Fruit fly (Drosophila melanogaster) whole organism, adult: ENCODE measurements around the gene TTLL1A.

Experiments used
- CG12768 ChIP-seq: fragments of 200-800 bp; sonication (Bioruptor generic); optimal IDR thresholded peaks from 2 replicates; lab custom pipeline; 2017; ENCODE audit warnings: missing biosample characterization, missing genetic modification characterization, mild to moderate bottlenecking, moderate library complexity, missing genetic modification reagents
- Hr96 ChIP-seq: fragments of 200-800 bp; sonication (Bioruptor generic); optimal IDR thresholded peaks from 2 replicates; lab custom pipeline; 2016; ENCODE audit warnings: missing biosample characterization, missing genetic modification characterization
- cnc ChIP-seq, 2 experiments: fragments of >200 bp; optimal IDR thresholded peaks; 2 replicates each; lab custom pipeline; 2017

DNA sequence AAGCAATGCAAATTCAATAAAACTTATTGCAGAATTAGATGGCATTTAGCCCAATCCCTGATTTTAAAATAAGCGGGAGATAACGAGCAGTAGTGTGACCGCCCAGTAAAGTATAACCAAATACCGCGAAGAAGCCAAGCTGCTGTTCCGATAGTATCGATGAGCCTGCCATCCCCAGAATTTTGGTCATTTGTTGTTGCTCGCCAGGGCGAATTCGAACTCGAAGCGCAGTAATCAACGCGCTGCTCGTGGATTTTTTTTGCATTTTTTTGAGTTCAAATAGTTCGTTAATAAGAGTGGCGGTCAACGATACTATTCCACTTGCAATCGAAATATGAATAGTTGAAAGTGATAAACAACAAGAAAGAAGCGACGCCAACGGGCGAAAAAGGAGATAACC is 42.6 kb downstream of the TTLL1A start, which contains the start of gene baz:
- TF ChIP-seq CG12768 (no peak), Hr96 (no peak), cnc (optimal IDR thresholded peaks at IDR 0.05; lab: Kevin White, UChicago) (no peak)
